Fruit fly (Drosophila melanogaster) whole organism, embryonic: Measurements from ENCODE around the gene CG2854.

Experiments used
- Blimp-1 ChIP-seq: fragments of 200-800 bp; sonication (Bioruptor generic); optimal IDR thresholded peaks from 3 replicates; lab custom pipeline; 2018; ENCODE audit warnings: missing biosample characterization, missing genetic modification characterization, mild to moderate bottlenecking, moderate library complexity, missing genetic modification reagents
- CG11456 ChIP-seq: fragments of 200-800 bp; sonication (Bioruptor generic); IDR thresholded peaks from 3 replicates; pipeline ENCODE4 v1.3.6; 2022; ENCODE audit warnings: missing biosample characterization, missing genetic modification characterization
- CG12299 ChIP-seq: fragments of 200-800 bp; sonication (Bioruptor generic); optimal IDR thresholded peaks from 2 replicates; lab custom pipeline; 2018; ENCODE audit warnings: missing biosample characterization, mild to moderate bottlenecking, missing genetic modification characterization
- CG14667 ChIP-seq: fragments of 200-800 bp; sonication (Bioruptor generic); IDR thresholded peaks from 2 replicates; pipeline ENCODE4 v1.3.6; 2022; ENCODE audit warnings: missing biosample characterization, missing genetic modification characterization
- CG1529 ChIP-seq: fragments of 200-800 bp; sonication (Bioruptor generic); optimal IDR thresholded peaks from 3 replicates; lab custom pipeline; 2018; ENCODE audit warnings: missing biosample characterization, missing genetic modification characterization
- CG17802 ChIP-seq: fragments of 200-800 bp; sonication (Bioruptor generic); optimal IDR thresholded peaks from 2 replicates; lab custom pipeline; 2018; ENCODE audit warnings: missing biosample characterization, mild to moderate bottlenecking, missing genetic modification characterization, moderate library complexity
- CG31365 ChIP-seq: fragments of 200-800 bp; sonication (Bioruptor generic); optimal IDR thresholded peaks from 2 replicates; lab custom pipeline; 2018; ENCODE audit warnings: missing biosample characterization, mild to moderate bottlenecking, missing genetic modification characterization
- CG34376 ChIP-seq: fragments of 200-800 bp; sonication (Bioruptor generic); optimal IDR thresholded peaks from 2 replicates; lab custom pipeline; 2018; ENCODE audit warnings: missing biosample characterization, mild to moderate bottlenecking, missing genetic modification characterization
- CG4404 ChIP-seq: fragments of 200-800 bp; sonication (Bioruptor generic); IDR thresholded peaks from 2 replicates; pipeline ENCODE4 v1.3.6; 2022; ENCODE audit warnings: missing biosample characterization, missing genetic modification characterization
- CG6175 ChIP-seq: fragments of 200-800 bp; sonication (Bioruptor generic); IDR thresholded peaks from 3 replicates; pipeline ENCODE4 v1.3.6; 2022; ENCODE audit warnings: missing biosample characterization, missing genetic modification characterization
- CG7556 ChIP-seq: fragments of 200-800 bp; sonication (Bioruptor generic); optimal IDR thresholded peaks from 2 replicates; lab custom pipeline; 2017; ENCODE audit warnings: missing biosample characterization, mild to moderate bottlenecking, missing genetic modification characterization
- Camta ChIP-seq: fragments of 200-800 bp; sonication (Bioruptor generic); optimal IDR thresholded peaks from 2 replicates; lab custom pipeline; 2016; ENCODE audit warnings: missing biosample characterization, missing genetic modification characterization
- D ChIP-seq, 2 experiments: fragments of 200-800 bp in 1 of 2; fragments of >200 bp in 1 of 2; sonication (Bioruptor generic) in 1 of 2; optimal IDR thresholded peaks; 2 replicates in 1 of 2; 3 replicates in 1 of 2; lab custom pipeline; 2017; ENCODE audit warnings: mild to moderate bottlenecking in 1 of 2, missing biosample characterization in 1 of 2, missing genetic modification characterization in 1 of 2, missing genetic modification reagents in 1 of 2
- Dfd ChIP-seq, 2 experiments: fragments of >200 bp; optimal IDR thresholded peaks; 2 replicates each; lab custom pipeline; 2017; ENCODE audit warnings: missing biosample characterization in 2 of 2, missing genetic modification characterization in 2 of 2
- Dp ChIP-seq: fragments of 200-800 bp; sonication (Bioruptor generic); optimal IDR thresholded peaks from 2 replicates; lab custom pipeline; 2018; ENCODE audit warnings: missing biosample characterization, mild to moderate bottlenecking, missing genetic modification characterization, moderate library complexity
- ERR ChIP-seq: fragments of 200-800 bp; sonication (Bioruptor generic); optimal IDR thresholded peaks from 2 replicates; lab custom pipeline; 2016; ENCODE audit warnings: missing biosample characterization, missing genetic modification characterization
- Ets65A ChIP-seq: fragments of 200-800 bp; sonication (Bioruptor generic); peaks from one replicate; lab custom pipeline; 2016; ENCODE audit warnings: missing biosample characterization, missing genetic modification characterization
- Jarid2 ChIP-seq: fragments of 200-800 bp; sonication (Bioruptor generic); optimal IDR thresholded peaks from 3 replicates; lab custom pipeline; 2017; ENCODE audit warnings: mild to moderate bottlenecking, missing biosample characterization, missing genetic modification reagents, missing genetic modification characterization
- Med ChIP-seq: fragments of 200-800 bp; sonication (Bioruptor generic); peaks from one replicate; lab custom pipeline; 2016; ENCODE audit warnings: missing biosample characterization, missing genetic modification characterization, mild to moderate bottlenecking, inconsistent platforms, moderate library complexity
- NC2β ChIP-seq: fragments of 200-800 bp; sonication (Bioruptor generic); optimal IDR thresholded peaks from 2 replicates; lab custom pipeline; 2016; ENCODE audit warnings: missing biosample characterization, missing genetic modification characterization
- Neu2 ChIP-seq: fragments of 200-800 bp; sonication (Bioruptor generic); optimal IDR thresholded peaks from 3 replicates; lab custom pipeline; 2016; ENCODE audit warnings: missing biosample characterization, missing genetic modification characterization, borderline replicate concordance
- Pdp1 ChIP-seq, 2 experiments: fragments of 200-800 bp; sonication (Bioruptor generic); optimal IDR thresholded peaks; 3 replicates each; lab custom pipeline; 2016; ENCODE audit warnings: missing biosample characterization in 2 of 2, missing genetic modification characterization in 2 of 2, mild to moderate bottlenecking in 1 of 2, moderate library complexity in 1 of 2
- Scr ChIP-seq: fragments of 200-800 bp; sonication (Bioruptor generic); IDR thresholded peaks from 2 replicates; pipeline ENCODE4 v1.3.6; 2022; ENCODE audit warnings: missing biosample characterization, missing genetic modification characterization; ENCODE audit not compliant: partially characterized antibody
- Stat92E ChIP-seq, 3 experiments: fragments of >200 bp in 2 of 3; fragments of 200-800 bp in 1 of 3; sonication (Bioruptor generic) in 1 of 3; optimal IDR thresholded peaks; 2 replicates each; lab custom pipeline; 2017 to 2019; ENCODE audit warnings: missing biosample characterization in 3 of 3, missing genetic modification characterization in 3 of 3, mild to moderate bottlenecking in 1 of 3, moderate library complexity in 1 of 3
- bbx ChIP-seq: fragments of 200-800 bp; sonication (Bioruptor generic); IDR thresholded peaks from 2 replicates; pipeline ENCODE4 v1.3.6; 2022; ENCODE audit warnings: missing biosample characterization, missing genetic modification characterization; ENCODE audit not compliant: partially characterized antibody
- bowl ChIP-seq: fragments of 200-800 bp; sonication (Bioruptor generic); IDR thresholded peaks from 2 replicates; pipeline ENCODE4 v1.3.6; 2022; ENCODE audit warnings: missing biosample characterization, missing genetic modification characterization
- chinmo ChIP-seq: fragments of 200-800 bp; sonication (Bioruptor generic); IDR thresholded peaks from 4 replicates; pipeline ENCODE4 v1.3.6; 2022; ENCODE audit warnings: missing biosample characterization, missing genetic modification characterization; ENCODE audit not compliant: partially characterized antibody
- dimm ChIP-seq: fragments of 200-800 bp; sonication (Bioruptor generic); IDR thresholded peaks from 2 replicates; pipeline ENCODE4 v1.3.6; 2022; ENCODE audit warnings: missing biosample characterization, missing genetic modification characterization
- dpn ChIP-seq, 2 experiments: fragments of 200-800 bp; sonication (Bioruptor generic); optimal IDR thresholded peaks; 3 replicates each; lab custom pipeline; 2016; ENCODE audit warnings: missing biosample characterization in 2 of 2, missing genetic modification characterization in 2 of 2
- exex ChIP-seq: fragments of 200-800 bp; sonication (Bioruptor generic); optimal IDR thresholded peaks from 4 replicates; lab custom pipeline; 2018; ENCODE audit warnings: missing biosample characterization, mild to moderate bottlenecking, missing genetic modification characterization, moderate library complexity
- gcm ChIP-seq: fragments of 200-800 bp; sonication (Bioruptor generic); optimal IDR thresholded peaks from 2 replicates; lab custom pipeline; 2019; ENCODE audit warnings: missing biosample characterization, mild to moderate bottlenecking, missing genetic modification characterization, moderate library complexity
- gcm2 ChIP-seq: fragments of 200-800 bp; sonication (Bioruptor generic); optimal IDR thresholded peaks from 2 replicates; lab custom pipeline; 2016; ENCODE audit warnings: missing biosample characterization, missing genetic modification characterization
- gt ChIP-seq: fragments of 200-800 bp; sonication (Bioruptor generic); IDR thresholded peaks from 2 replicates; pipeline ENCODE4 v1.3.6; 2022; ENCODE audit warnings: missing biosample characterization, missing genetic modification characterization
- hkb ChIP-seq, 2 experiments: fragments of 200-800 bp in 1 of 2; fragments of >200 bp in 1 of 2; sonication (Bioruptor generic) in 1 of 2; IDR thresholded peaks in 1 of 2; optimal IDR thresholded peaks in 1 of 2; 2 replicates each; pipeline versions ENCODE4 v1.3.6 to Lab custom; 2017 to 2022; ENCODE audit warnings: missing biosample characterization in 1 of 2, missing genetic modification characterization in 1 of 2
- insv ChIP-seq, 2 experiments: fragments of 200-800 bp; sonication (Bioruptor generic); optimal IDR thresholded peaks; 3 replicates each; lab custom pipeline; 2016 to 2018; ENCODE audit warnings: missing biosample characterization in 2 of 2, missing genetic modification characterization in 2 of 2
- kah ChIP-seq: fragments of 200-800 bp; sonication (Bioruptor generic); optimal IDR thresholded peaks from 2 replicates; lab custom pipeline; 2018; ENCODE audit warnings: missing biosample characterization, mild to moderate bottlenecking, missing genetic modification characterization
- ken ChIP-seq: fragments of 200-800 bp; sonication (Bioruptor generic); IDR thresholded peaks from 3 replicates; pipeline ENCODE4 v1.3.6; 2022; ENCODE audit warnings: missing biosample characterization, missing genetic modification characterization
- lmd ChIP-seq: fragments of 200-800 bp; sonication (Bioruptor generic); IDR thresholded peaks from 2 replicates; pipeline ENCODE4 v1.3.6; 2022; ENCODE audit warnings: missing biosample characterization, missing genetic modification characterization
- phol ChIP-seq: fragments of 200-800 bp; sonication (Bioruptor generic); optimal IDR thresholded peaks from 3 replicates; lab custom pipeline; 2018; ENCODE audit warnings: missing biosample characterization, mild to moderate bottlenecking, missing genetic modification characterization, moderate library complexity
- pnt ChIP-seq: fragments of 200-800 bp; sonication (Bioruptor generic); optimal IDR thresholded peaks from 3 replicates; lab custom pipeline; 2016; ENCODE audit warnings: missing biosample characterization, missing genetic modification characterization
- run ChIP-seq: fragments of 200-800 bp; sonication (Bioruptor generic); optimal IDR thresholded peaks from 3 replicates; lab custom pipeline; 2018; ENCODE audit warnings: missing biosample characterization, mild to moderate bottlenecking, missing genetic modification characterization
- sens ChIP-seq: fragments of 200-800 bp; sonication (Bioruptor generic); peaks from one replicate; lab custom pipeline; 2016; ENCODE audit warnings: missing biosample characterization, missing genetic modification characterization
- toy ChIP-seq: fragments of 200-800 bp; sonication (Bioruptor generic); IDR thresholded peaks from 2 replicates; pipeline ENCODE4 v1.3.6; 2022; ENCODE audit warnings: missing biosample characterization, missing genetic modification characterization
- unpg ChIP-seq: fragments of 200-800 bp; sonication (Bioruptor generic); optimal IDR thresholded peaks from 3 replicates; lab custom pipeline; 2018; ENCODE audit warnings: missing biosample characterization, mild to moderate bottlenecking, missing genetic modification characterization, moderate library complexity
- vvl ChIP-seq: fragments of 200-800 bp; sonication (Bioruptor generic); IDR thresholded peaks from 2 replicates; pipeline ENCODE4 v1.3.6; 2022; ENCODE audit warnings: missing biosample characterization, missing genetic modification characterization

The CG2854 gene

dm6 chrX:2360992-2361391 lies 34.1 kb downstream of the CG2854 start:
- TF ChIP-seq insv (GFP tag; optimal IDR thresholded peaks at IDR 0.05; lab: Kevin White, UChicago) (no peak), Ets65A (GFP tag; lab: Kevin White, UChicago) (peak; percentile 23), vvl (GFP tag; lab: Robert Waterston, UW) (peak; percentile 32; the same call in 1 of the 2 replicates)

dm6 chrX:2362414-2362813 lies 35.5 kb downstream of the CG2854 start:
- no peak for TF ChIP-seq CG1529 (GFP tag; lab: Kevin White, UChicago)
- TF ChIP-seq sens (GFP tag; lab: Kevin White, UChicago), result peak; percentile 52
- no peak for TF ChIP-seq NC2β
- no peak for TF ChIP-seq exex
- peak; percentile 50 for TF ChIP-seq ERR (GFP tag; lab: Kevin White, UChicago)
- peak; percentile 18 for TF ChIP-seq Med
- TF ChIP-seq Pdp1 (GFP tag; optimal IDR thresholded peaks at IDR 0.05; lab: Kevin White, UChicago), result peak in 1 of 2 experiments; percentile 14
- no peak for TF ChIP-seq phol (tag; lab: Kevin White, UChicago)
- 0 out of 4 replicates have a peak, but pooled peaks have one; percentile 57 for TF ChIP-seq chinmo (GFP tag; lab: Robert Waterston, UW)

dm6 chrX:2363733-2364132 lies 36.8 kb downstream of the CG2854 start:
- TF ChIP-seq hkb (optimal IDR thresholded peaks at IDR 0.05; lab: Kevin White, UChicago), result no peak
- no peak for TF ChIP-seq hkb (GFP tag; IDR thresholded peaks at IDR 0.05; lab: Robert Waterston, UW)
- no peak for TF ChIP-seq unpg (GFP tag; lab: Kevin White, UChicago)
- no peak for TF ChIP-seq toy (GFP tag; lab: Robert Waterston, UW)
- TF ChIP-seq Blimp-1, result peak; percentile 93
- TF ChIP-seq gcm2 (GFP tag; lab: Kevin White, UChicago), result no peak
- TF ChIP-seq D (optimal IDR thresholded peaks at IDR 0.05; lab: Kevin White, UChicago), result no peak
- no peak for TF ChIP-seq D (GFP tag; optimal IDR thresholded peaks at IDR 0.05; lab: Kevin White, UChicago)
- no peak for TF ChIP-seq CG6175 (GFP tag; lab: Robert Waterston, UW)
- no peak for TF ChIP-seq Neu2
- no peak for TF ChIP-seq gt
- TF ChIP-seq CG34376 (GFP tag; lab: Kevin White, UChicago), result no peak
- peak; percentile 61 for TF ChIP-seq Ets65A (GFP tag; lab: Kevin White, UChicago)
- TF ChIP-seq bowl, result no peak
- no peak for TF ChIP-seq CG11456 (GFP tag; lab: Robert Waterston, UW)
- no peak for TF ChIP-seq Dp (GFP tag; lab: Kevin White, UChicago)
- no peak for TF ChIP-seq CG14667
- no peak for TF ChIP-seq ken (GFP tag; lab: Robert Waterston, UW)
- TF ChIP-seq kah (GFP tag; lab: Kevin White, UChicago), result no peak
- no peak for TF ChIP-seq CG31365
- TF ChIP-seq CG4404 (GFP tag; lab: Robert Waterston, UW), result no peak
- no peak for TF ChIP-seq CG12299
- no peak for TF ChIP-seq dpn (GFP tag; optimal IDR thresholded peaks at IDR 0.05; lab: Kevin White, UChicago)
- TF ChIP-seq Jarid2 (GFP tag; lab: Kevin White, UChicago), result no peak
- no peak for TF ChIP-seq Dfd (GFP tag; optimal IDR thresholded peaks at IDR 0.05; lab: Kevin White, UChicago)
- no peak for TF ChIP-seq run (tag; lab: Kevin White, UChicago)
- TF ChIP-seq Camta, result no peak
- TF ChIP-seq dimm (GFP tag; lab: Robert Waterston, UW), result no peak
- no peak for TF ChIP-seq pnt (GFP tag; lab: Kevin White, UChicago)
- TF ChIP-seq Scr (GFP tag; lab: Robert Waterston, UW), result no peak
- TF ChIP-seq Stat92E (GFP tag; optimal IDR thresholded peaks at IDR 0.05; lab: Kevin White, UChicago), result peak in 1 of 3 experiments; percentile 49
- no peak for TF ChIP-seq lmd
- TF ChIP-seq gcm, result peak; percentile 10
- no peak for TF ChIP-seq bbx (GFP tag; lab: Robert Waterston, UW)
- no peak for TF ChIP-seq CG7556 (GFP tag; lab: Kevin White, UChicago)
- no peak for TF ChIP-seq CG17802 (tag; lab: Kevin White, UChicago)
